Worm (Caenorhabditis elegans) whole organism, early embryonic: Measurements from ENCODE around the gene cpb-2.

Experiments
- ama-1 ChIP-seq: fragments of 150-350 bp; optimal IDR thresholded peaks from 2 replicates; lab custom pipeline; 2014
- ceh-13 ChIP-seq: fragments of 200-800 bp; sonication (Bioruptor generic); optimal IDR thresholded peaks from 2 replicates; lab custom pipeline; 2018; ENCODE audit warnings: mild to moderate bottlenecking, missing genetic modification characterization, missing compliant biosample characterization
- ceh-36 ChIP-seq: sonication (generic microtip); optimal IDR thresholded peaks from 2 replicates; lab custom pipeline; 2016; ENCODE audit warnings: missing genetic modification characterization, inconsistent platforms, missing compliant biosample characterization
- flt-1 ChIP-seq: fragments of 200-800 bp; sonication (Bioruptor generic); IDR thresholded peaks from 2 replicates; pipeline ENCODE4 v1.3.6; 2022; ENCODE audit warnings: missing genetic modification characterization, missing compliant biosample characterization

DNA sequence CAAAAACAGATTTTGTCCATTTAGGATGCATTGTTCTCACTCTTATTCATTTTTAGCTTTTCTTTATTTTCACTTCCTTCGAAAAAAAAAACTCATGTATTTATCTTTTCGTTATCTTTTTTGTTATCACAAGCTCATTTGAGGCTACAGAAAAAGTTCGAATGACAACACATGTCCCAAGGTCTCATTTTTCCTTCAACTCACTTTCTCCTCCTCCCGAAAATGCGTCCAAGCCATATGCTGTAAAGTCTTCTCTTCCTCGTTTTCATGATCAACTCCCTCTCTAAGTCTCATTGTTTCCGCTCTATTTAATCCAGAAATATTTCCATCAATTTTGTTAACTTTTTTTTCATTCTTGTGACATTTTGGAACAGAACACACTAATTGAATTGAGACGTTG lies 11.2 kb upstream of the cpb-2 start:
- TF ChIP-seq ama-1 (lab: Kevin White, UChicago) (no peak), ceh-13 (GFP tag; lab: Kevin White, UChicago) (no peak), flt-1 (GFP tag; lab: Robert Waterston, UW) (no peak), ceh-36 (tag; lab: Kevin White, UChicago) (no peak)
